Fruit fly (Drosophila melanogaster): ENCODE measurements around the gene CG15771.

CG15771 gene

DNA sequence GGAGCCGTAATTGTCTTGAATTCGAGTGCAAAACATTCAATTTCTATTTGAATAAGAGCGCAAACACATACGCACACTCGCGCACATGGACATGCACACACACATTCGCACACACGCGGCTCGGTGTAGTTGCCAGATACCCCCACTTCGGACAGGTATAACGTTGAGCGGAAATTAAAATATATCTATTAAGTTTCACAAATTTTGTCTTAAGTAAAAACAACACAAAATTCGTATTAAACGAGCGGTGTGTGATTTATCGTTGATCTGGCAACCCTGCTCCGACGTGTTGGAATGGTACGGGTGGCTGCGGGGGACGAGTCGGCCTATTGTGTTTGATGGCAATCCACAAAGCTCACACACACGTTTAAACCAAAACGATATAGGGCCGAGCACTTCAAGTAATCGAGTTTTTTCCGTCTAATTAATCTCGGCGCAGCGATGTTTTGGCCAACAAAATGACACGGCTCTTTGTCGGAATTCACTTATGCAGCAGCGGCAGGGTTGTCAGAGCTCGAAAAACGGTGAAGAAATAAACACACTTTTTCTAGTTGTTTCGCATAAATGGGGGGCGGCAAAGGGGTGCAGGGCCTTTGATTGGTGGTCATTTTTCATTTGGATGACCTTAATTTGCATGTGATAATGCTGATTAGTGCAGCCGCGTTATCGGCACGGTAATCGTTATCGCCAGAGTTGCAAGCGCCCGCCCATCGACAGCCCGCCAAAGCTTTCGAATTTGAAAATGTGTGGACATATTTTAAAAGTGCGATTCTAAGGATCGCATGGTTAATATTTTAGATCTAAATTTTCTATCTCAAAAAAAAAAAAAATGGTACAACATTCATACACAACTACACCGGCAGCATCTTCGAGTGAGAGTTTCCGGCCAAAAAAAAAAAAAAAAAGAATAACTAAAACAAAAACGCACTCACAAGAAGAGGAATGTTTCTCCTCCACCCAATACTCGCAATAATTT is 9.2 kb upstream of the CG15771 start (continued):
- TF ChIP-seq zf30C (GFP tag; optimal IDR thresholded peaks at IDR 0.05) (no peak), CG32772 (GFP tag; IDR thresholded peaks at IDR 0.05) (peak; percentile 70), Stat92E (GFP tag; optimal IDR thresholded peaks at IDR 0.05) (no peak), tio (GFP tag; optimal IDR thresholded peaks at IDR 0.05) (peak; percentile 57), CG8359 (GFP tag; optimal IDR thresholded peaks at IDR 0.05; ENCODE audit: borderline replicate concordance) (no peak), Lhr (GFP tag; optimal IDR thresholded peaks at IDR 0.05) (peak; percentile 41), sob (GFP tag; IDR thresholded peaks at IDR 0.05) (peak; percentile 78), Abd-B (GFP tag; optimal IDR thresholded peaks at IDR 0.05) (peak; percentile 65), stc (GFP tag; IDR thresholded peaks at IDR 0.05) (peak; percentile 71), Bteb2 (GFP tag; optimal IDR thresholded peaks at IDR 0.05) (peak; percentile 55), CG31388 (GFP tag; optimal IDR thresholded peaks at IDR 0.05) (no peak), CG12155 (GFP tag; optimal IDR thresholded peaks at IDR 0.05) (peak; percentile 63), fd96Cb (tag; optimal IDR thresholded peaks at IDR 0.05) (peak; percentile 40), CG9797 (GFP tag; optimal IDR thresholded peaks at IDR 0.05) (no peak), phol (tag; optimal IDR thresholded peaks at IDR 0.05) (peak; percentile 67), CG4854 (GFP tag; optimal IDR thresholded peaks at IDR 0.05) (peak; percentile 52), CG7786 (GFP tag; optimal IDR thresholded peaks at IDR 0.05) (peak; percentile 70), Dek (tag; optimal IDR thresholded peaks at IDR 0.05) (peak; percentile 55), CG34422 (GFP tag; IDR thresholded peaks at IDR 0.05) (peak; percentile 83), Max (GFP tag; optimal IDR thresholded peaks at IDR 0.05) (peak; percentile 45), CG7745 (tag; optimal IDR thresholded peaks at IDR 0.05) (no peak), CG6854 (GFP tag; optimal IDR thresholded peaks at IDR 0.05) (peak; percentile 46), abd-A (tag; optimal IDR thresholded peaks at IDR 0.05) (peak; percentile 53), CG13287 (GFP tag; IDR thresholded peaks at IDR 0.05; ENCODE audit: partially characterized antibody) (no peak), Asciz (GFP tag; optimal IDR thresholded peaks at IDR 0.05) (peak; percentile 45), Mad (GFP tag; optimal IDR thresholded peaks at IDR 0.05) (peak; percentile 9), aop (GFP tag; IDR thresholded peaks at IDR 0.05) (0 out of 2 replicates have a peak, but pooled peaks have one; percentile 43), mld (GFP tag; IDR thresholded peaks at IDR 0.05; ENCODE audit: partially characterized antibody) (0 out of 3 replicates have a peak, but pooled peaks have one; percentile 39), CG2712 (tag; optimal IDR thresholded peaks at IDR 0.05) (peak; percentile 54), mam (GFP tag; optimal IDR thresholded peaks at IDR 0.05) (peak; percentile 68), CG5180 (GFP tag; optimal IDR thresholded peaks at IDR 0.05) (peak; percentile 63), Doc2 (GFP tag; IDR thresholded peaks at IDR 0.05) (no peak), zen (tag; optimal IDR thresholded peaks at IDR 0.05) (peak; percentile 35), peb (GFP tag; IDR thresholded peaks at IDR 0.05) (no peak), hb (GFP tag; IDR thresholded peaks at IDR 0.05; ENCODE audit: partially characterized antibody) (no peak), TFAM (GFP tag; optimal IDR thresholded peaks at IDR 0.05) (no peak), ATbp (GFP tag; optimal IDR thresholded peaks at IDR 0.05) (peak; percentile 71), CG11085 (GFP tag; IDR thresholded peaks at IDR 0.05) (peak; percentile 50), vfl (GFP tag; optimal IDR thresholded peaks at IDR 0.05) (peak; percentile 52), hkb (optimal IDR thresholded peaks at IDR 0.05) (no peak), hkb (GFP tag; IDR thresholded peaks at IDR 0.05) (peak; percentile 80), CG14050 (GFP tag; IDR thresholded peaks at IDR 0.05) (peak; percentile 77), lbe (GFP tag; optimal IDR thresholded peaks at IDR 0.05) (peak; percentile 82), CG5953 (GFP tag; IDR thresholded peaks at IDR 0.05) (peak; percentile 68), zen2 (GFP tag; IDR thresholded peaks at IDR 0.05; ENCODE audit: partially characterized antibody) (no peak), toy (GFP tag; IDR thresholded peaks at IDR 0.05) (no peak; the same call in 1 of the 2 replicates), H15 (GFP tag; IDR thresholded peaks at IDR 0.05) (peak; percentile 64; the same call in 2 of the 3 replicates), CG13624 (GFP tag; optimal IDR thresholded peaks at IDR 0.05) (peak; percentile 53)

All from whole organism, embryonic.